Fruit fly (Drosophila melanogaster): ENCODE measurements around the gene X11Lbeta.

X11Lbeta gene

dm6 chrX:10737422-10738150 lies 110.0 kb downstream of the X11Lbeta start (continued):
- TF ChIP-seq CG10543 (GFP tag; optimal IDR thresholded peaks at IDR 0.05) (peak; percentile 61), CG8478 (optimal IDR thresholded peaks at IDR 0.05) (no peak), Hr51 (GFP tag; optimal IDR thresholded peaks at IDR 0.05) (peak; percentile 71 to 87), Meics (GFP tag; optimal IDR thresholded peaks at IDR 0.05) (peak; percentile 86), dmrt11E (tag; optimal IDR thresholded peaks at IDR 0.05) (peak; percentile 68), slp2 (GFP tag; optimal IDR thresholded peaks at IDR 0.05) (peak; percentile 84), ci (GFP tag; IDR thresholded peaks at IDR 0.05) (peak; percentile 94), CG18619 (GFP tag; optimal IDR thresholded peaks at IDR 0.05) (peak; percentile 80), CG2202 (tag; optimal IDR thresholded peaks at IDR 0.05) (peak; percentile 70), Drgx (GFP tag; IDR thresholded peaks at IDR 0.05) (peak; percentile 91), sqz (GFP tag; optimal IDR thresholded peaks at IDR 0.05) (peak; percentile 71), CG13287 (GFP tag; IDR thresholded peaks at IDR 0.05; ENCODE audit: partially characterized antibody) (no peak), phol (tag; optimal IDR thresholded peaks at IDR 0.05) (peak; percentile 88), B-H1 (GFP tag; IDR thresholded peaks at IDR 0.05) (peak; percentile 81), Spps (tag; optimal IDR thresholded peaks at IDR 0.05) (peak; percentile 69), CG12104 (GFP tag; optimal IDR thresholded peaks at IDR 0.05) (no peak), CG32772 (GFP tag; IDR thresholded peaks at IDR 0.05) (peak; percentile 84), CG31365 (tag; optimal IDR thresholded peaks at IDR 0.05) (peak; percentile 71), CG3726 (GFP tag; IDR thresholded peaks at IDR 0.05) (peak; percentile 80; the same call in 2 of the 3 replicates), grn (GFP tag; optimal IDR thresholded peaks at IDR 0.05) (no peak), GATAe (GFP tag; conservative IDR thresholded peaks at IDR 0.05) (no peak), CG10274 (GFP tag; optimal IDR thresholded peaks at IDR 0.05) (peak; percentile 53), CG17829 (tag; optimal IDR thresholded peaks at IDR 0.05) (peak; percentile 89), CG7786 (GFP tag; optimal IDR thresholded peaks at IDR 0.05) (peak; percentile 89), CG14667 (GFP tag; IDR thresholded peaks at IDR 0.05) (peak; percentile 83), lola (GFP tag; optimal IDR thresholded peaks at IDR 0.05) (peak in 1 of 3 experiments; percentile 69), Camta (GFP tag; optimal IDR thresholded peaks at IDR 0.05) (peak; percentile 70), CG7928 (GFP tag; optimal IDR thresholded peaks at IDR 0.05) (peak; percentile 33), CG43689 (GFP tag; IDR thresholded peaks at IDR 0.05) (peak; percentile 36; the same call in 1 of the 2 replicates), CG1792 (GFP tag; optimal IDR thresholded peaks at IDR 0.05) (peak; percentile 84), CG14965 (GFP tag; optimal IDR thresholded peaks at IDR 0.05; ENCODE audit: borderline replicate concordance) (no peak), unpg (GFP tag; optimal IDR thresholded peaks at IDR 0.05) (peak; percentile 90), Usf (GFP tag; optimal IDR thresholded peaks at IDR 0.05) (peak; percentile 24), trem (tag; optimal IDR thresholded peaks at IDR 0.05) (peak; percentile 77), CG4282 (GFP tag; optimal IDR thresholded peaks at IDR 0.05) (peak; percentile 24), CG10431 (GFP tag; optimal IDR thresholded peaks at IDR 0.05) (peak; percentile 45), Scr (GFP tag; IDR thresholded peaks at IDR 0.05; ENCODE audit: partially characterized antibody) (no peak), CG11398 (GFP tag; optimal IDR thresholded peaks at IDR 0.05) (peak; percentile 83), cad (GFP tag; optimal IDR thresholded peaks at IDR 0.05) (no peak), cwo (GFP tag; optimal IDR thresholded peaks at IDR 0.05) (peak; percentile 83), CG12744 (GFP tag; optimal IDR thresholded peaks at IDR 0.05) (peak; percentile 39), tll (GFP tag; optimal IDR thresholded peaks at IDR 0.05) (no peak), dmrt99B (tag; optimal IDR thresholded peaks at IDR 0.05) (peak; percentile 95), eyg (GFP tag; optimal IDR thresholded peaks at IDR 0.05) (peak; percentile 83), mirr (GFP tag; optimal IDR thresholded peaks at IDR 0.05) (peak; percentile 43), MBD-R2 (GFP tag; IDR thresholded peaks at IDR 0.05) (peak; percentile 49; the same call in 1 of the 2 replicates), CG12299 (tag; optimal IDR thresholded peaks at IDR 0.05) (peak; percentile 69), CG2889 (GFP tag; IDR thresholded peaks at IDR 0.05) (peak; percentile 75), gt (GFP tag; IDR thresholded peaks at IDR 0.05) (peak; percentile 31; the same call in 1 of the 2 replicates)
